Fruit fly (Drosophila melanogaster): ENCODE data around the gene bdwf.
A peak's percentile ranks its signal among the peaks of the same experiment; 100 is the strongest.

Gene bdwf

DNA sequence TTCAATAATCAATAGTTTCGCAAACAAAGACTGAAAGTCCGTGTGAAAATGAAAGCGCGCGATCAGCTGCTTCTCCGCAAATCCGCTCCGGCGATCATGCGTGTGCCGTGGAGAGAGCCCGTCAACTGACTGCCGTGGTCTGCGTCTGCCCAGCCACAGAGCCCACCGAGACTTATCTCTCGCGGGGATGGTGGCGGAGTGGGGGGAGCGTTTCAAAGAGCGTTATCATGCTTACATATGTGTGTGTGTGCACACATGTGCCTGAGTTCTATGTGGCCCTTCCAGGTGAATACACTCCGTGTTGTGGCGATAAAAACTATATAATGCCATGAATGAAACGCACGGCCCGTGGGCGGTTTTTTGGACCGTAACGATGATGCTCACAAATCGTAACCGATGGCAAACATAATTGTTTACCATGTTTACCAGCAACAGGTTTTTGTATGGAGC is 35.1 kb upstream of the bdwf start (continued):
- TF ChIP-seq Tbp (GFP tag; optimal IDR thresholded peaks at IDR 0.05) (no peak), CG31365 (tag; optimal IDR thresholded peaks at IDR 0.05) (no peak), CG12155 (GFP tag; optimal IDR thresholded peaks at IDR 0.05) (no peak), CG10267 (tag; optimal IDR thresholded peaks at IDR 0.05) (no peak), CG17612 (GFP tag; IDR thresholded peaks at IDR 0.05) (no peak), sens-2 (GFP tag; IDR thresholded peaks at IDR 0.05) (no peak), Hsf (GFP tag; optimal IDR thresholded peaks at IDR 0.05) (no peak), Hand (GFP tag; optimal IDR thresholded peaks at IDR 0.05) (no peak), CG8765 (GFP tag; IDR thresholded peaks at IDR 0.05) (no peak), ham (GFP tag; IDR thresholded peaks at IDR 0.05) (no peak), CG14014 (GFP tag; IDR thresholded peaks at IDR 0.05) (no peak; the same call in 1 of the 2 replicates), CG10543 (GFP tag; optimal IDR thresholded peaks at IDR 0.05) (peak; percentile 91), Myb (GFP tag; optimal IDR thresholded peaks at IDR 0.05) (no peak), bab2 (GFP tag; optimal IDR thresholded peaks at IDR 0.05) (no peak), CG2116 (GFP tag; optimal IDR thresholded peaks at IDR 0.05) (no peak), YL-1 (GFP tag; optimal IDR thresholded peaks at IDR 0.05) (no peak), kay (GFP tag; optimal IDR thresholded peaks at IDR 0.05) (no peak), gro (GFP tag; optimal IDR thresholded peaks at IDR 0.05) (peak; percentile 54), dmrt11E (tag; optimal IDR thresholded peaks at IDR 0.05) (no peak), CG10209 (GFP tag; optimal IDR thresholded peaks at IDR 0.05) (no peak), pan (optimal IDR thresholded peaks at IDR 0.05) (no peak), pan (GFP tag; optimal IDR thresholded peaks at IDR 0.05 in 1 of 2, IDR thresholded peaks at IDR 0.05 in 1 of 2) (no peak), CG15479 (GFP tag; optimal IDR thresholded peaks at IDR 0.05) (peak; percentile 77), CG15514 (GFP tag; optimal IDR thresholded peaks at IDR 0.05) (peak; percentile 22), ash1 (GFP tag; optimal IDR thresholded peaks at IDR 0.05) (no peak), sna (GFP tag; IDR thresholded peaks at IDR 0.05; ENCODE audit: partially characterized antibody) (no peak), gsb-n (tag; optimal IDR thresholded peaks at IDR 0.05) (no peak), CG18011 (GFP tag; optimal IDR thresholded peaks at IDR 0.05) (no peak), pzg (GFP tag; optimal IDR thresholded peaks at IDR 0.05) (no peak), CG12071 (GFP tag; optimal IDR thresholded peaks at IDR 0.05) (no peak), CG17328 (GFP tag; IDR thresholded peaks at IDR 0.05) (no peak), CG33557 (GFP tag; optimal IDR thresholded peaks at IDR 0.05) (no peak), Ravus (GFP tag; IDR thresholded peaks at IDR 0.05) (no peak), klu (GFP tag; IDR thresholded peaks at IDR 0.05) (no peak), CG7928 (GFP tag; optimal IDR thresholded peaks at IDR 0.05) (no peak), gt (GFP tag; IDR thresholded peaks at IDR 0.05) (no peak), Lpt (GFP tag; optimal IDR thresholded peaks at IDR 0.05) (no peak), HLH3B (GFP tag; IDR thresholded peaks at IDR 0.05) (peak; percentile 43; the same call in 1 of the 2 replicates), CG18262 (tag; optimal IDR thresholded peaks at IDR 0.05) (no peak), ewg (GFP tag; optimal IDR thresholded peaks at IDR 0.05) (no peak), NFAT (GFP tag; IDR thresholded peaks at IDR 0.05) (peak; percentile 4; the same call in 1 of the 2 replicates), CG12219 (GFP tag; optimal IDR thresholded peaks at IDR 0.05) (peak; percentile 11), Dbx (GFP tag; IDR thresholded peaks at IDR 0.05) (peak; percentile 39; the same call in 1 of the 3 replicates), MESR4 (GFP tag; optimal IDR thresholded peaks at IDR 0.05) (peak; percentile 13), gcm (GFP tag; optimal IDR thresholded peaks at IDR 0.05) (no peak), sr (GFP tag; IDR thresholded peaks at IDR 0.05) (peak; percentile 42; the same call in 1 of the 3 replicates), HLH4C (GFP tag; IDR thresholded peaks at IDR 0.05; ENCODE audit: partially characterized antibody) (no peak), Doc3 (GFP tag; IDR thresholded peaks at IDR 0.05; ENCODE audit: partially characterized antibody) (0 out of 3 replicates have a peak, but pooled peaks have one; percentile 17), unpg (GFP tag; optimal IDR thresholded peaks at IDR 0.05) (no peak), Dfd (GFP tag; optimal IDR thresholded peaks at IDR 0.05) (no peak), CG11695 (GFP tag; IDR thresholded peaks at IDR 0.05) (no peak)
